Fruit fly (Drosophila melanogaster) whole organism, embryonic: Measurements from ENCODE around the gene Amacr.

ENCODE experiments used
- ATbp ChIP-seq: fragments of 200-800 bp; sonication (Bioruptor generic); optimal IDR thresholded peaks from 2 replicates; lab custom pipeline; 2017; ENCODE audit warnings: missing biosample characterization, mild to moderate bottlenecking, missing genetic modification characterization, missing genetic modification reagents
- Blimp-1 ChIP-seq: fragments of 200-800 bp; sonication (Bioruptor generic); optimal IDR thresholded peaks from 3 replicates; lab custom pipeline; 2018; ENCODE audit warnings: missing biosample characterization, missing genetic modification characterization, mild to moderate bottlenecking, moderate library complexity, missing genetic modification reagents
- CG10462 ChIP-seq: fragments of 200-800 bp; sonication (Bioruptor generic); optimal IDR thresholded peaks from 2 replicates; lab custom pipeline; 2016; ENCODE audit warnings: missing biosample characterization, missing genetic modification characterization
- CG11085 ChIP-seq: fragments of 200-800 bp; sonication (Bioruptor generic); IDR thresholded peaks from 2 replicates; pipeline ENCODE4 v1.3.6; 2022; ENCODE audit warnings: missing biosample characterization, missing genetic modification characterization
- CG13287 ChIP-seq: fragments of 200-800 bp; sonication (Bioruptor generic); IDR thresholded peaks from 2 replicates; pipeline ENCODE4 v1.3.6; 2022; ENCODE audit warnings: missing biosample characterization, missing genetic modification characterization; ENCODE audit not compliant: partially characterized antibody
- CG13775 ChIP-seq: fragments of 200-800 bp; sonication (Bioruptor generic); optimal IDR thresholded peaks from 3 replicates; lab custom pipeline; 2017; ENCODE audit warnings: missing biosample characterization, mild to moderate bottlenecking, missing genetic modification characterization
- CG15479 ChIP-seq: fragments of 200-800 bp; sonication (Bioruptor generic); optimal IDR thresholded peaks from 3 replicates; lab custom pipeline; 2019; ENCODE audit warnings: missing biosample characterization, mild to moderate bottlenecking, missing genetic modification characterization, moderate library complexity
- CG15514 ChIP-seq: fragments of 200-800 bp; sonication (Bioruptor generic); optimal IDR thresholded peaks from 3 replicates; lab custom pipeline; 2017; ENCODE audit warnings: missing biosample characterization, missing genetic modification characterization, mild to moderate bottlenecking, moderate library complexity, missing genetic modification reagents
- CG15601 ChIP-seq: fragments of 200-800 bp; sonication (Bioruptor generic); optimal IDR thresholded peaks from 3 replicates; lab custom pipeline; 2019; ENCODE audit warnings: missing biosample characterization, mild to moderate bottlenecking, missing genetic modification characterization, moderate library complexity
- CG16815 ChIP-seq: fragments of 200-800 bp; sonication (Bioruptor generic); optimal IDR thresholded peaks from 3 replicates; lab custom pipeline; 2017; ENCODE audit warnings: missing biosample characterization, mild to moderate bottlenecking, missing genetic modification characterization
- CG17612 ChIP-seq: fragments of 200-800 bp; sonication (Bioruptor generic); IDR thresholded peaks from 2 replicates; pipeline ENCODE4 v1.3.6; 2022; ENCODE audit warnings: missing biosample characterization, missing genetic modification characterization
- CG18476 ChIP-seq: fragments of 200-800 bp; sonication (Bioruptor generic); optimal IDR thresholded peaks from 2 replicates; lab custom pipeline; 2016; ENCODE audit warnings: missing biosample characterization, mild to moderate bottlenecking, missing genetic modification characterization
- CG2116 ChIP-seq: fragments of 200-800 bp; sonication (Bioruptor generic); optimal IDR thresholded peaks from 3 replicates; lab custom pipeline; 2018; ENCODE audit warnings: missing biosample characterization, mild to moderate bottlenecking, missing genetic modification characterization
- CG32767 ChIP-seq: fragments of 200-800 bp; sonication (Bioruptor generic); IDR thresholded peaks from 2 replicates; pipeline ENCODE4 v1.3.6; 2022; ENCODE audit warnings: missing biosample characterization, missing genetic modification characterization
- CG3281 ChIP-seq: fragments of 200-800 bp; sonication (Bioruptor generic); optimal IDR thresholded peaks from 3 replicates; lab custom pipeline; 2017; ENCODE audit warnings: missing biosample characterization, mild to moderate bottlenecking, missing genetic modification characterization
- CG3847 ChIP-seq: fragments of 200-800 bp; sonication (Bioruptor generic); IDR thresholded peaks from 2 replicates; pipeline ENCODE4 v1.3.6; 2022; ENCODE audit warnings: missing biosample characterization, missing genetic modification characterization
- CG4707 ChIP-seq: fragments of 200-800 bp; sonication (Bioruptor generic); optimal IDR thresholded peaks from 2 replicates; lab custom pipeline; 2018; ENCODE audit warnings: missing biosample characterization, mild to moderate bottlenecking, missing genetic modification characterization, moderate library complexity
- CG6272 ChIP-seq: fragments of 200-800 bp; sonication (Bioruptor generic); IDR thresholded peaks from 2 replicates; pipeline ENCODE4 v1.3.6; 2022; ENCODE audit warnings: missing biosample characterization, missing genetic modification characterization
- CG6813 ChIP-seq: fragments of 200-800 bp; sonication (Bioruptor generic); optimal IDR thresholded peaks from 2 replicates; lab custom pipeline; 2017; ENCODE audit warnings: missing biosample characterization, missing genetic modification characterization, mild to moderate bottlenecking, moderate library complexity, missing genetic modification reagents
- D19B ChIP-seq: fragments of 200-800 bp; sonication (Bioruptor generic); optimal IDR thresholded peaks from 2 replicates; lab custom pipeline; 2017; ENCODE audit warnings: missing biosample characterization, mild to moderate bottlenecking, missing genetic modification characterization
- Dref ChIP-seq: fragments of 200-800 bp; sonication (Bioruptor generic); IDR thresholded peaks from 2 replicates; pipeline ENCODE4 v1.3.6; 2022; ENCODE audit warnings: missing biosample characterization, missing genetic modification characterization
- E2f2 ChIP-seq: fragments of 200-800 bp; sonication (Bioruptor generic); IDR thresholded peaks from 2 replicates; pipeline ENCODE4 v1.3.6; 2022; ENCODE audit warnings: missing biosample characterization, missing genetic modification characterization
- Gsc ChIP-seq: fragments of 200-800 bp; sonication (Bioruptor generic); IDR thresholded peaks from 2 replicates; pipeline ENCODE4 v1.3.6; 2022; ENCODE audit warnings: missing biosample characterization, missing genetic modification characterization
- MESR4 ChIP-seq: fragments of 200-800 bp; sonication (Bioruptor generic); optimal IDR thresholded peaks from 2 replicates; lab custom pipeline; 2018; ENCODE audit warnings: missing biosample characterization, mild to moderate bottlenecking, missing genetic modification characterization, moderate library complexity
- MTF-1 ChIP-seq: fragments of 200-800 bp; sonication (Bioruptor generic); optimal IDR thresholded peaks from 2 replicates; lab custom pipeline; 2018; ENCODE audit warnings: missing biosample characterization, mild to moderate bottlenecking, missing genetic modification characterization, borderline replicate concordance
- Max ChIP-seq: fragments of 200-800 bp; sonication (Bioruptor generic); optimal IDR thresholded peaks from 2 replicates; lab custom pipeline; 2016; ENCODE audit warnings: missing biosample characterization, mild to moderate bottlenecking, missing genetic modification characterization
- Med ChIP-seq: fragments of 200-800 bp; sonication (Bioruptor generic); peaks from one replicate; lab custom pipeline; 2016; ENCODE audit warnings: missing biosample characterization, missing genetic modification characterization, mild to moderate bottlenecking, inconsistent platforms, moderate library complexity
- Nf-YB ChIP-seq: fragments of 200-800 bp; sonication (Bioruptor generic); optimal IDR thresholded peaks from 3 replicates; lab custom pipeline; 2019; ENCODE audit warnings: missing biosample characterization, mild to moderate bottlenecking, missing genetic modification characterization, moderate library complexity
- Pdp1 ChIP-seq, 2 experiments: fragments of 200-800 bp; sonication (Bioruptor generic); optimal IDR thresholded peaks; 3 replicates each; lab custom pipeline; 2016; ENCODE audit warnings: missing biosample characterization in 2 of 2, missing genetic modification characterization in 2 of 2, mild to moderate bottlenecking in 1 of 2, moderate library complexity in 1 of 2
- Poxn ChIP-seq: fragments of 200-800 bp; sonication (Bioruptor generic); IDR thresholded peaks from 2 replicates; pipeline ENCODE4 v1.3.6; 2022; ENCODE audit warnings: missing biosample characterization, missing genetic modification characterization
- Rfx ChIP-seq: fragments of 200-800 bp; sonication (Bioruptor generic); IDR thresholded peaks from 2 replicates; pipeline ENCODE4 v1.3.6; 2022; ENCODE audit warnings: missing biosample characterization, missing genetic modification characterization
- Usf ChIP-seq: fragments of 200-800 bp; sonication (Bioruptor generic); optimal IDR thresholded peaks from 2 replicates; lab custom pipeline; 2017; ENCODE audit warnings: missing genotype, missing biosample characterization, missing genetic modification characterization
- Xbp1 ChIP-seq: fragments of 200-800 bp; sonication (Bioruptor generic); optimal IDR thresholded peaks from 3 replicates; lab custom pipeline; 2016; ENCODE audit warnings: missing biosample characterization, mild to moderate bottlenecking, missing genetic modification characterization
- bigmax ChIP-seq: fragments of 200-800 bp; sonication (Bioruptor generic); optimal IDR thresholded peaks from 2 replicates; lab custom pipeline; 2018; ENCODE audit warnings: missing biosample characterization, mild to moderate bottlenecking, missing genetic modification characterization
- bowl ChIP-seq: fragments of 200-800 bp; sonication (Bioruptor generic); IDR thresholded peaks from 2 replicates; pipeline ENCODE4 v1.3.6; 2022; ENCODE audit warnings: missing biosample characterization, missing genetic modification characterization
- cg ChIP-seq: fragments of 200-800 bp; sonication (Bioruptor generic); optimal IDR thresholded peaks from 3 replicates; lab custom pipeline; 2019; ENCODE audit warnings: missing biosample characterization, mild to moderate bottlenecking, missing genetic modification characterization, moderate library complexity
- ci ChIP-seq: fragments of 200-800 bp; sonication (Bioruptor generic); IDR thresholded peaks from 3 replicates; pipeline ENCODE4 v1.3.6; 2022; ENCODE audit warnings: missing biosample characterization, missing genetic modification characterization
- crp ChIP-seq, 2 experiments: fragments of 200-800 bp; sonication (Bioruptor generic); optimal IDR thresholded peaks; 2 replicates in 1 of 2; 3 replicates in 1 of 2; lab custom pipeline; 2017; ENCODE audit warnings: missing biosample characterization in 2 of 2, missing genetic modification characterization in 2 of 2, mild to moderate bottlenecking in 1 of 2, moderate library complexity in 1 of 2
- klu ChIP-seq: fragments of 200-800 bp; sonication (Bioruptor generic); IDR thresholded peaks from 2 replicates; pipeline ENCODE4 v1.3.6; 2022; ENCODE audit warnings: missing biosample characterization, missing genetic modification characterization
- nerfin-1 ChIP-seq: fragments of 200-800 bp; sonication (Bioruptor generic); optimal IDR thresholded peaks from 3 replicates; lab custom pipeline; 2019; ENCODE audit warnings: missing biosample characterization, mild to moderate bottlenecking, missing genetic modification characterization, moderate library complexity
- nom ChIP-seq: fragments of 200-800 bp; sonication (Bioruptor generic); optimal IDR thresholded peaks from 2 replicates; lab custom pipeline; 2017; ENCODE audit warnings: missing biosample characterization, missing genetic modification characterization, mild to moderate bottlenecking, moderate library complexity, missing genetic modification reagents
- scrt ChIP-seq: fragments of 200-800 bp; sonication (Bioruptor generic); optimal IDR thresholded peaks from 2 replicates; lab custom pipeline; 2018; ENCODE audit warnings: missing biosample characterization, mild to moderate bottlenecking, missing genetic modification characterization, moderate library complexity
- sd ChIP-seq: fragments of 200-800 bp; sonication (Bioruptor generic); optimal IDR thresholded peaks from 3 replicates; lab custom pipeline; 2018; ENCODE audit warnings: missing biosample characterization, mild to moderate bottlenecking, missing genetic modification characterization, moderate library complexity
- stc ChIP-seq: fragments of 200-800 bp; sonication (Bioruptor generic); IDR thresholded peaks from 2 replicates; pipeline ENCODE4 v1.3.6; 2022; ENCODE audit warnings: missing biosample characterization, missing genetic modification characterization
- trem ChIP-seq: fragments of 200-800 bp; optimal IDR thresholded peaks from 3 replicates; lab custom pipeline; 2019; ENCODE audit warnings: missing biosample characterization, mild to moderate bottlenecking, missing genetic modification characterization, moderate library complexity
- vnd ChIP-seq: fragments of 200-800 bp; sonication (Bioruptor generic); IDR thresholded peaks from 3 replicates; pipeline ENCODE4 v1.3.6; 2022; ENCODE audit warnings: missing biosample characterization, missing genetic modification characterization; ENCODE audit not compliant: partially characterized antibody
- zfh1 ChIP-seq: fragments of 200-800 bp; sonication (Bioruptor generic); IDR thresholded peaks from 3 replicates; pipeline ENCODE4 v1.3.6; 2022; ENCODE audit warnings: missing biosample characterization, missing genetic modification characterization

Gene Amacr

dm6 chr2L:20735121-20735855 lies 16.9 kb downstream of the Amacr start (continued):
- TF ChIP-seq Nf-YB (GFP tag; lab: Kevin White, UChicago) = no peak
- TF ChIP-seq MESR4 (GFP tag; lab: Kevin White, UChicago) = peak; percentile 38
- 0 out of 2 replicates have a peak, but pooled peaks have one; percentile 21 for TF ChIP-seq stc (GFP tag; lab: Robert Waterston, UW)
- TF ChIP-seq trem = peak; percentile 4
- TF ChIP-seq zfh1 = 0 out of 3 replicates have a peak, but pooled peaks have one; percentile 34
- no peak for TF ChIP-seq CG6813 (GFP tag; lab: Kevin White, UChicago)
- TF ChIP-seq CG2116 = peak; percentile 96
- TF ChIP-seq CG15479 (GFP tag; lab: Kevin White, UChicago) = peak; percentile 52
- no peak for TF ChIP-seq CG3847
- 0 out of 2 replicates have a peak, but pooled peaks have one; percentile 28 for TF ChIP-seq Dref
- TF ChIP-seq Max (GFP tag; lab: Kevin White, UChicago) = no peak
- peak; percentile 70 for TF ChIP-seq cg (GFP tag; lab: Kevin White, UChicago)
- TF ChIP-seq ATbp (GFP tag; lab: Kevin White, UChicago) = no peak
- peak; percentile 8; the same call in 1 of the 2 replicates for TF ChIP-seq CG13287 (GFP tag; lab: Robert Waterston, UW)
- 0 out of 3 replicates have a peak, but pooled peaks have one; percentile 9 for TF ChIP-seq vnd (GFP tag; lab: Robert Waterston, UW)
- TF ChIP-seq nerfin-1 = peak; percentile 84
- no peak for TF ChIP-seq Gsc (GFP tag; lab: Robert Waterston, UW)
- TF ChIP-seq E2f2 (GFP tag; lab: Robert Waterston, UW) = peak; percentile 7; the same call in 1 of the 2 replicates
- peak in 1 of 2 experiments; percentile 52 for TF ChIP-seq crp (GFP tag; optimal IDR thresholded peaks at IDR 0.05; lab: Kevin White, UChicago)
- no peak for TF ChIP-seq CG15514
- TF ChIP-seq sd (tag; lab: Kevin White, UChicago) = peak; percentile 69
- TF ChIP-seq Rfx (GFP tag; lab: Robert Waterston, UW) = peak; percentile 39; the same call in 1 of the 2 replicates
- TF ChIP-seq CG11085 (GFP tag; lab: Robert Waterston, UW) = no peak
- no peak for TF ChIP-seq CG16815 (GFP tag; lab: Kevin White, UChicago)
- peak; percentile 30 for TF ChIP-seq nom (GFP tag; lab: Kevin White, UChicago)
- TF ChIP-seq Pdp1 (GFP tag; optimal IDR thresholded peaks at IDR 0.05; lab: Kevin White, UChicago) = peak in 1 of 2 experiments; percentile 78
- no peak for TF ChIP-seq MTF-1 (GFP tag; lab: Kevin White, UChicago)
- TF ChIP-seq CG4707 = no peak
- peak; percentile 58 for TF ChIP-seq ci (GFP tag; lab: Robert Waterston, UW)
- TF ChIP-seq CG15601 = no peak
- TF ChIP-seq bowl (GFP tag; lab: Robert Waterston, UW) = no peak
- TF ChIP-seq bigmax (GFP tag; lab: Kevin White, UChicago) = peak; percentile 94
- TF ChIP-seq CG18476 (GFP tag; lab: Kevin White, UChicago) = no peak
- peak; percentile 6 for TF ChIP-seq CG3281
- no peak for TF ChIP-seq Poxn
- TF ChIP-seq klu = no peak
- TF ChIP-seq CG17612 (GFP tag; lab: Robert Waterston, UW) = no peak
- TF ChIP-seq D19B (GFP tag; lab: Kevin White, UChicago) = no peak
- TF ChIP-seq CG6272 = no peak
- TF ChIP-seq CG32767 = 0 out of 2 replicates have a peak, but pooled peaks have one; percentile 14
- TF ChIP-seq scrt (GFP tag; lab: Kevin White, UChicago) = no peak
- no peak for TF ChIP-seq CG13775
- TF ChIP-seq Usf (GFP tag; lab: Kevin White, UChicago) = no peak
- peak; percentile 91 for TF ChIP-seq Blimp-1 (GFP tag; lab: Kevin White, UChicago)
- no peak for TF ChIP-seq CG10462 (GFP tag; lab: Kevin White, UChicago)
- TF ChIP-seq Med = peak; percentile 58
- TF ChIP-seq Xbp1 (GFP tag; lab: Kevin White, UChicago) = no peak
